Fruit fly (Drosophila melanogaster) whole organism, embryonic: Measurements from ENCODE around the gene CG7974.
A peak's percentile ranks its signal among the peaks of the same experiment; 100 is the strongest.

Experiments
- Antp ChIP-seq: fragments of 200-800 bp; sonication (Bioruptor generic); optimal IDR thresholded peaks from 3 replicates; lab custom pipeline; 2016; ENCODE audit warnings: missing biosample characterization, missing genetic modification characterization
- Atf6 ChIP-seq: fragments of 200-800 bp; sonication (Bioruptor generic); IDR thresholded peaks from 2 replicates; pipeline ENCODE4 v1.3.6; 2022; ENCODE audit warnings: missing biosample characterization, missing genetic modification characterization
- CG11398 ChIP-seq: fragments of 200-800 bp; sonication (Bioruptor generic); optimal IDR thresholded peaks from 2 replicates; lab custom pipeline; 2016; ENCODE audit warnings: missing biosample characterization, missing genetic modification characterization
- CG11456 ChIP-seq: fragments of 200-800 bp; sonication (Bioruptor generic); IDR thresholded peaks from 3 replicates; pipeline ENCODE4 v1.3.6; 2022; ENCODE audit warnings: missing biosample characterization, missing genetic modification characterization
- CG11696 ChIP-seq: fragments of 200-800 bp; sonication (Bioruptor generic); IDR thresholded peaks from 2 replicates; pipeline ENCODE4 v1.3.6; 2022; ENCODE audit warnings: missing biosample characterization, missing genetic modification characterization
- CG12942 ChIP-seq: fragments of 200-800 bp; sonication (Bioruptor generic); optimal IDR thresholded peaks from 3 replicates; lab custom pipeline; 2016; ENCODE audit warnings: missing biosample characterization, missing genetic modification characterization
- CG14860 ChIP-seq: fragments of 200-800 bp; sonication (Bioruptor generic); IDR thresholded peaks from 3 replicates; pipeline ENCODE4 v1.3.6; 2022; ENCODE audit warnings: missing biosample characterization, missing genetic modification characterization; ENCODE audit not compliant: partially characterized antibody
- CG14965 ChIP-seq: fragments of 200-800 bp; sonication (Bioruptor generic); optimal IDR thresholded peaks from 2 replicates; lab custom pipeline; 2016; ENCODE audit warnings: missing biosample characterization, missing genetic modification characterization, borderline replicate concordance
- CG17802 ChIP-seq: fragments of 200-800 bp; sonication (Bioruptor generic); optimal IDR thresholded peaks from 2 replicates; lab custom pipeline; 2018; ENCODE audit warnings: missing biosample characterization, mild to moderate bottlenecking, missing genetic modification characterization, moderate library complexity
- CG18476 ChIP-seq: fragments of 200-800 bp; sonication (Bioruptor generic); optimal IDR thresholded peaks from 2 replicates; lab custom pipeline; 2016; ENCODE audit warnings: missing biosample characterization, mild to moderate bottlenecking, missing genetic modification characterization
- CG18599 ChIP-seq: fragments of 200-800 bp; sonication (Bioruptor generic); optimal IDR thresholded peaks from 3 replicates; lab custom pipeline; 2017; ENCODE audit warnings: missing biosample characterization, missing genetic modification characterization, mild to moderate bottlenecking, moderate library complexity, missing genetic modification reagents
- CG2120 ChIP-seq: fragments of 200-800 bp; sonication (Bioruptor generic); optimal IDR thresholded peaks from 3 replicates; lab custom pipeline; 2016; ENCODE audit warnings: missing biosample characterization, missing genetic modification characterization
- CG2202 ChIP-seq: fragments of 200-800 bp; sonication (Bioruptor generic); optimal IDR thresholded peaks from 2 replicates; lab custom pipeline; 2018; ENCODE audit warnings: missing biosample characterization, mild to moderate bottlenecking, missing genetic modification characterization
- CG2678 ChIP-seq: fragments of 200-800 bp; sonication (Bioruptor generic); optimal IDR thresholded peaks from 3 replicates; lab custom pipeline; 2019; ENCODE audit warnings: missing biosample characterization, mild to moderate bottlenecking, missing genetic modification characterization, moderate library complexity
- CG30020 ChIP-seq: fragments of 200-800 bp; optimal IDR thresholded peaks from 2 replicates; lab custom pipeline; 2019; ENCODE audit warnings: missing biosample characterization, mild to moderate bottlenecking, missing genetic modification characterization, moderate library complexity
- CG31365 ChIP-seq: fragments of 200-800 bp; sonication (Bioruptor generic); optimal IDR thresholded peaks from 2 replicates; lab custom pipeline; 2018; ENCODE audit warnings: missing biosample characterization, mild to moderate bottlenecking, missing genetic modification characterization
- CG4707 ChIP-seq: fragments of 200-800 bp; sonication (Bioruptor generic); optimal IDR thresholded peaks from 2 replicates; lab custom pipeline; 2018; ENCODE audit warnings: missing biosample characterization, mild to moderate bottlenecking, missing genetic modification characterization, moderate library complexity
- CG5245 ChIP-seq: fragments of 200-800 bp; sonication (Bioruptor generic); optimal IDR thresholded peaks from 3 replicates; lab custom pipeline; 2016; ENCODE audit warnings: missing biosample characterization, missing genetic modification characterization
- D19A ChIP-seq: fragments of 200-800 bp; optimal IDR thresholded peaks from 3 replicates; lab custom pipeline; 2019; ENCODE audit warnings: missing biosample characterization, mild to moderate bottlenecking, missing genetic modification characterization, moderate library complexity
- Doc3 ChIP-seq: fragments of 200-800 bp; sonication (Bioruptor generic); IDR thresholded peaks from 3 replicates; pipeline ENCODE4 v1.3.6; 2022; ENCODE audit warnings: missing biosample characterization, missing genetic modification characterization; ENCODE audit not compliant: partially characterized antibody
- Drgx ChIP-seq: fragments of 200-800 bp; sonication (Bioruptor generic); IDR thresholded peaks from 2 replicates; pipeline ENCODE4 v1.3.6; 2022; ENCODE audit warnings: missing biosample characterization, missing genetic modification characterization
- Gug ChIP-seq: fragments of 200-800 bp; sonication (Bioruptor generic); IDR thresholded peaks from 4 replicates; pipeline ENCODE4 v1.3.6; 2022; ENCODE audit warnings: missing biosample characterization, missing genetic modification characterization
- H15 ChIP-seq: fragments of 200-800 bp; sonication (Bioruptor generic); IDR thresholded peaks from 3 replicates; pipeline ENCODE4 v1.3.6; 2022; ENCODE audit warnings: missing biosample characterization, missing genetic modification characterization
- HHEX ChIP-seq: fragments of 200-800 bp; sonication (Bioruptor generic); optimal IDR thresholded peaks from 3 replicates; lab custom pipeline; 2017; ENCODE audit warnings: missing biosample characterization, mild to moderate bottlenecking, missing genetic modification characterization, missing genetic modification reagents
- HmgZ ChIP-seq: fragments of 200-800 bp; sonication (Bioruptor generic); optimal IDR thresholded peaks from 2 replicates; lab custom pipeline; 2018; ENCODE audit warnings: missing biosample characterization, mild to moderate bottlenecking, missing genetic modification characterization
- Med ChIP-seq: fragments of 200-800 bp; sonication (Bioruptor generic); peaks from one replicate; lab custom pipeline; 2016; ENCODE audit warnings: missing biosample characterization, missing genetic modification characterization, mild to moderate bottlenecking, inconsistent platforms, moderate library complexity
- Mes4 ChIP-seq: fragments of 200-800 bp; sonication (Bioruptor generic); optimal IDR thresholded peaks from 2 replicates; lab custom pipeline; 2016; ENCODE audit warnings: missing biosample characterization, missing genetic modification characterization
- amos ChIP-seq: fragments of 200-800 bp; sonication (Bioruptor generic); IDR thresholded peaks from 2 replicates; pipeline ENCODE4 v1.3.6; 2022; ENCODE audit warnings: missing biosample characterization, missing genetic modification characterization; ENCODE audit not compliant: partially characterized antibody
- btn ChIP-seq: fragments of 200-800 bp; sonication (Bioruptor generic); optimal IDR thresholded peaks from 2 replicates; lab custom pipeline; 2016; ENCODE audit warnings: missing biosample characterization, missing genetic modification characterization
- cas ChIP-seq: fragments of 200-800 bp; sonication (Bioruptor generic); IDR thresholded peaks from 2 replicates; pipeline ENCODE4 v1.3.6; 2022; ENCODE audit warnings: missing biosample characterization, missing genetic modification characterization
- ci ChIP-seq: fragments of 200-800 bp; sonication (Bioruptor generic); IDR thresholded peaks from 3 replicates; pipeline ENCODE4 v1.3.6; 2022; ENCODE audit warnings: missing biosample characterization, missing genetic modification characterization
- crc ChIP-seq: fragments of 200-800 bp; sonication (Bioruptor generic); optimal IDR thresholded peaks from 2 replicates; lab custom pipeline; 2016; ENCODE audit warnings: missing biosample characterization, missing genetic modification characterization
- danr ChIP-seq: fragments of 200-800 bp; sonication (Bioruptor generic); IDR thresholded peaks from 2 replicates; pipeline ENCODE4 v1.3.6; 2022; ENCODE audit warnings: missing biosample characterization, missing genetic modification characterization
- esg ChIP-seq: fragments of 200-800 bp; sonication (Bioruptor generic); conservative IDR thresholded peaks from 2 replicates; pipeline ENCODE4 v1.3.6; 2022; ENCODE audit warnings: missing biosample characterization, missing genetic modification characterization
- eve ChIP-seq, 2 experiments: fragments of >200 bp; optimal IDR thresholded peaks; 2 replicates each; lab custom pipeline; 2017; ENCODE audit warnings: missing biosample characterization in 2 of 2, missing genetic modification characterization in 2 of 2
- fd96Cb ChIP-seq: fragments of 200-800 bp; sonication (Bioruptor generic); optimal IDR thresholded peaks from 2 replicates; lab custom pipeline; 2018; ENCODE audit warnings: missing biosample characterization, mild to moderate bottlenecking, missing genetic modification characterization, moderate library complexity
- jing ChIP-seq: fragments of 200-800 bp; sonication (Bioruptor generic); optimal IDR thresholded peaks from 2 replicates; lab custom pipeline; 2018; ENCODE audit warnings: missing biosample characterization, mild to moderate bottlenecking, missing genetic modification characterization
- ken ChIP-seq: fragments of 200-800 bp; sonication (Bioruptor generic); IDR thresholded peaks from 3 replicates; pipeline ENCODE4 v1.3.6; 2022; ENCODE audit warnings: missing biosample characterization, missing genetic modification characterization
- lmd ChIP-seq: fragments of 200-800 bp; sonication (Bioruptor generic); IDR thresholded peaks from 2 replicates; pipeline ENCODE4 v1.3.6; 2022; ENCODE audit warnings: missing biosample characterization, missing genetic modification characterization
- mld ChIP-seq: fragments of 200-800 bp; sonication (Bioruptor generic); IDR thresholded peaks from 3 replicates; pipeline ENCODE4 v1.3.6; 2022; ENCODE audit warnings: missing biosample characterization, missing genetic modification characterization; ENCODE audit not compliant: partially characterized antibody
- peb ChIP-seq: fragments of 200-800 bp; sonication (Bioruptor generic); IDR thresholded peaks from 2 replicates; pipeline ENCODE4 v1.3.6; 2022; ENCODE audit warnings: missing biosample characterization, missing genetic modification characterization
- pho ChIP-seq: fragments of 200-800 bp; sonication (Bioruptor generic); optimal IDR thresholded peaks from 2 replicates; lab custom pipeline; 2016; ENCODE audit warnings: missing biosample characterization, missing genetic modification characterization
- psq ChIP-seq: fragments of 200-800 bp; sonication (Bioruptor generic); optimal IDR thresholded peaks from 2 replicates; lab custom pipeline; 2017; ENCODE audit warnings: missing biosample characterization, missing genetic modification characterization
- ranshi ChIP-seq: fragments of 200-800 bp; sonication (Bioruptor generic); IDR thresholded peaks from 2 replicates; pipeline ENCODE4 v1.3.6; 2022; ENCODE audit warnings: missing biosample characterization, missing genetic modification characterization
- slbo ChIP-seq: fragments of 200-800 bp; sonication (Bioruptor generic); IDR thresholded peaks from 2 replicates; pipeline ENCODE4 v1.3.6; 2022; ENCODE audit warnings: missing biosample characterization, missing genetic modification characterization
- stwl ChIP-seq: fragments of 200-800 bp; sonication (Bioruptor generic); optimal IDR thresholded peaks from 3 replicates; lab custom pipeline; 2018; ENCODE audit warnings: missing biosample characterization, mild to moderate bottlenecking, missing genetic modification characterization, moderate library complexity
- z ChIP-seq: fragments of 200-800 bp; sonication (Bioruptor generic); IDR thresholded peaks from 3 replicates; pipeline ENCODE4 v1.3.6; 2022; ENCODE audit warnings: missing biosample characterization, missing genetic modification characterization
- zfh2 ChIP-seq: fragments of 200-800 bp; sonication (Bioruptor generic); optimal IDR thresholded peaks from 2 replicates; lab custom pipeline; 2016; ENCODE audit warnings: missing biosample characterization, missing genetic modification characterization

Gene CG7974

DNA sequence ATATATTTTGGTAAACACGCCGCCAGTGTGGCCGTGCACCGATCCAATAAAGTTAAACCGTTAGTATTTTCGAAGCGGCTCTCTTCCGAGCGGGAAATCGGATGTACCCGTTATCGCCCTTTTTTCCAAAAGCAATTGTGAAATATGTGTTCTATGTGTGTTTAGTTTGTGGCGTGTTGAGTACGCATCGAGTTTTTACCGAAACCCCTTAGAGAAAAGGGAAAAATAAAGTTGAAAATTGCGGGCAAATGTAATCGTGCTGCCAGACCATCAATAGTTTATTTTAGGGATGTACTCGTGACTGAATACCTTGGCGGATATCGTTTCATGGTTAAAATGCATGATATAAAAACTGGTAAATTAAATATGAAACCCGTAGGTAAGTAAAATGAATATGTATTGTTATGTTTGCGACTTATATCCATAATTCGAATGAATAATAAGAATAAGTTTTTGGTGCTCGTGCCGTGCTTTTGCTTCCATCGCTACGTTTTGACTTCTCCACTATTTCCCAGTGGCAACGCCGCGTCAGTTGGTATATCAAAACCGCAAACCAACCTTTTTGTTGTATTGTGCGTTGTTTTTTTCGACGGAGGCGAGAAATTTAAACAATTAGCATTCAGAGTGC is 25.6 kb upstream of the CG7974 start, which contains the start of the genes Mettl2 and Bgb (continued):
- TF ChIP-seq CG2202 (tag; lab: Kevin White, UChicago) (peak; percentile 1), CG2678 (peak; percentile 85), amos (GFP tag; lab: Robert Waterston, UW) (peak; percentile 66), Doc3 (peak; percentile 86), CG11456 (GFP tag; lab: Robert Waterston, UW) (peak; percentile 86), crc (GFP tag; lab: Kevin White, UChicago) (peak; percentile 57), pho (GFP tag; lab: Kevin White, UChicago) (peak; percentile 84), Atf6 (GFP tag; lab: Robert Waterston, UW) (peak; percentile 52; the same call in 1 of the 2 replicates)

DNA sequence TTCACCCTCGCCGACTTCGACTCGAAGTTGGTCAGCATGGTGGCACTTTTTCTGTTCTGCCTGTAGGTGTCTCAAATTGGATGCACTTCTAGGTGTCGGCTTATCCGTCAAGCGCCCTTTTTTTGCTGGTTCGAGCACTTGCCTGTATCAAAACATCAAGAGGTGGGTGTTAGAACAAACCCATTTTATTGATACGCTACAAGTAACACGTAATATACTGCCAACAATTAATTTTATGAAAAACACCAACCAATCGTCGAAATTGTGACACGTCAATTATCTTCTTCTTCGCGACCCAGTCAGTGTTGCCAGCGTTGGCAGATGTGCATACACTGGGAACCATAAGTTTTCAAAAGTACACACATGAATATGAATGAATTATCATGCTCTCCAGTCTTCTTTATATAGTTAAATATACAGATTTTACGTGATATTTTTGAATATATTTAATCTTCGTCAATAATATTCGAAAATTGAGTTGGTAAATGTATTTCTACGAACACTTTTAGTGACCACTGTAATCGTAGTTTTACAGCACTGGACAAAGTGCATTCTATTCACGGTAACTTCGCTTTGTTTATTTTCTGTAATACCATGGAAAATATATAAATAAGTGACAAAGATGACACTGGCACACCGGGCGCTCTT is 19.9 kb upstream of the CG7974 start, which contains the start of the genes alphaCOP and CG13919:
alphaCOP (minus strand) TSS at position 280 of the 648 bp plus-strand sequence.
CG13919 (plus strand) TSS at position 548 of the 648 bp plus-strand sequence.
- TF ChIP-seq slbo (GFP tag; lab: Robert Waterston, UW) (peak; percentile 99), Med (GFP tag; lab: Kevin White, UChicago) (peak; percentile 99), CG14965 (GFP tag; lab: Kevin White, UChicago) (peak; percentile 47), CG11696 (peak; percentile 88), zfh2 (GFP tag; lab: Kevin White, UChicago) (peak; percentile 93), CG18476 (GFP tag; lab: Kevin White, UChicago) (peak; percentile 95), Antp (GFP tag; lab: Kevin White, UChicago) (peak; percentile 83), CG18599 (GFP tag; lab: Kevin White, UChicago) (peak; percentile 93), CG5245 (GFP tag; lab: Kevin White, UChicago) (peak; percentile 91), fd96Cb (tag; lab: Kevin White, UChicago) (peak; percentile 91), jing (peak; percentile 90), HHEX (GFP tag; lab: Kevin White, UChicago) (peak; percentile 94), CG17802 (tag; lab: Kevin White, UChicago) (peak; percentile 75), esg (peak; percentile 98), CG30020 (tag; lab: Kevin White, UChicago) (peak; percentile 86), CG12942 (GFP tag; lab: Kevin White, UChicago) (peak; percentile 96), lmd (GFP tag; lab: Robert Waterston, UW) (peak; percentile 97), CG2120 (peak; percentile 98), HmgZ (tag; lab: Kevin White, UChicago) (peak; percentile 98), ci (GFP tag; lab: Robert Waterston, UW) (peak; percentile 97), H15 (GFP tag; lab: Robert Waterston, UW) (peak; percentile 96), btn (GFP tag; lab: Kevin White, UChicago) (peak; percentile 56), CG14860 (GFP tag; lab: Robert Waterston, UW) (no peak), cas (GFP tag; lab: Robert Waterston, UW) (peak; percentile 93), eve (GFP tag; optimal IDR thresholded peaks at IDR 0.05; lab: Kevin White, UChicago) (no peak), z (GFP tag; lab: Robert Waterston, UW) (no peak), ken (GFP tag; lab: Robert Waterston, UW) (peak; percentile 98), Drgx (GFP tag; lab: Robert Waterston, UW) (peak; percentile 96), stwl (peak; percentile 83), CG4707 (GFP tag; lab: Kevin White, UChicago) (peak; percentile 92), psq (GFP tag; lab: Kevin White, UChicago) (peak; percentile 90), ranshi (GFP tag; lab: Robert Waterston, UW) (peak; percentile 85; the same call in 1 of the 2 replicates), Mes4 (GFP tag; lab: Kevin White, UChicago) (peak; percentile 89), danr (GFP tag; lab: Robert Waterston, UW) (peak; percentile 65), Gug (GFP tag; lab: Robert Waterston, UW) (peak; percentile 90), CG31365 (tag; lab: Kevin White, UChicago) (peak; percentile 65), CG11398 (GFP tag; lab: Kevin White, UChicago) (peak; percentile 81), peb (GFP tag; lab: Robert Waterston, UW) (peak; percentile 87), D19A (tag; lab: Kevin White, UChicago) (peak; percentile 88), mld (no peak)
